Fruit fly (Drosophila melanogaster) whole organism, embryonic: ENCODE results near the gene CG17549.

Source experiments
- Atf6 ChIP-seq: fragments of 200-800 bp; sonication (Bioruptor generic); IDR thresholded peaks from 2 replicates; pipeline ENCODE4 v1.3.6; 2022; ENCODE audit warnings: missing biosample characterization, missing genetic modification characterization
- CG10431 ChIP-seq: fragments of 200-800 bp; sonication (Bioruptor generic); optimal IDR thresholded peaks from 3 replicates; lab custom pipeline; 2018; ENCODE audit warnings: missing biosample characterization, mild to moderate bottlenecking, missing genetic modification characterization
- CG11398 ChIP-seq: fragments of 200-800 bp; sonication (Bioruptor generic); optimal IDR thresholded peaks from 2 replicates; lab custom pipeline; 2016; ENCODE audit warnings: missing biosample characterization, missing genetic modification characterization
- CG11723 ChIP-seq: fragments of 200-800 bp; sonication (Bioruptor generic); optimal IDR thresholded peaks from 2 replicates; lab custom pipeline; 2017; ENCODE audit warnings: missing biosample characterization, mild to moderate bottlenecking, missing genetic modification characterization
- CG13624 ChIP-seq: fragments of 200-800 bp; sonication (Bioruptor generic); optimal IDR thresholded peaks from 2 replicates; lab custom pipeline; 2016; ENCODE audit warnings: missing biosample characterization, missing genetic modification characterization
- CG14667 ChIP-seq: fragments of 200-800 bp; sonication (Bioruptor generic); IDR thresholded peaks from 2 replicates; pipeline ENCODE4 v1.3.6; 2022; ENCODE audit warnings: missing biosample characterization, missing genetic modification characterization
- CG15269 ChIP-seq: fragments of 200-800 bp; sonication (Bioruptor generic); optimal IDR thresholded peaks from 2 replicates; lab custom pipeline; 2018; ENCODE audit warnings: missing biosample characterization, mild to moderate bottlenecking, missing genetic modification characterization, moderate library complexity
- CG15696 ChIP-seq: fragments of 200-800 bp; sonication (Bioruptor generic); optimal IDR thresholded peaks from 2 replicates; lab custom pipeline; 2019; ENCODE audit warnings: missing biosample characterization, mild to moderate bottlenecking, missing genetic modification characterization, moderate library complexity
- CG18599 ChIP-seq: fragments of 200-800 bp; sonication (Bioruptor generic); optimal IDR thresholded peaks from 3 replicates; lab custom pipeline; 2017; ENCODE audit warnings: missing biosample characterization, missing genetic modification characterization, mild to moderate bottlenecking, moderate library complexity, missing genetic modification reagents
- CG2875 ChIP-seq: fragments of 200-800 bp; sonication (Bioruptor generic); optimal IDR thresholded peaks from 2 replicates; lab custom pipeline; 2017; ENCODE audit warnings: missing biosample characterization, mild to moderate bottlenecking, missing genetic modification characterization, missing genetic modification reagents
- CG3163 ChIP-seq: fragments of 200-800 bp; sonication (Bioruptor generic); optimal IDR thresholded peaks from 3 replicates; lab custom pipeline; 2016; ENCODE audit warnings: missing biosample characterization, missing genetic modification characterization
- CG32767 ChIP-seq: fragments of 200-800 bp; sonication (Bioruptor generic); IDR thresholded peaks from 2 replicates; pipeline ENCODE4 v1.3.6; 2022; ENCODE audit warnings: missing biosample characterization, missing genetic modification characterization
- CG34376 ChIP-seq: fragments of 200-800 bp; sonication (Bioruptor generic); optimal IDR thresholded peaks from 2 replicates; lab custom pipeline; 2018; ENCODE audit warnings: missing biosample characterization, mild to moderate bottlenecking, missing genetic modification characterization
- CG4282 ChIP-seq: fragments of 200-800 bp; sonication (Bioruptor generic); optimal IDR thresholded peaks from 2 replicates; lab custom pipeline; 2016; ENCODE audit warnings: missing biosample characterization, missing genetic modification characterization
- CG5953 ChIP-seq: fragments of 200-800 bp; sonication (Bioruptor generic); IDR thresholded peaks from 2 replicates; pipeline ENCODE4 v1.3.6; 2022; ENCODE audit warnings: missing biosample characterization, missing genetic modification characterization
- CG6175 ChIP-seq: fragments of 200-800 bp; sonication (Bioruptor generic); IDR thresholded peaks from 3 replicates; pipeline ENCODE4 v1.3.6; 2022; ENCODE audit warnings: missing biosample characterization, missing genetic modification characterization
- CG7987 ChIP-seq: fragments of 200-800 bp; sonication (Bioruptor generic); optimal IDR thresholded peaks from 2 replicates; lab custom pipeline; 2018; ENCODE audit warnings: missing biosample characterization, mild to moderate bottlenecking, missing genetic modification characterization, moderate library complexity
- Chrac-16 ChIP-seq: fragments of 200-800 bp; sonication (Bioruptor generic); optimal IDR thresholded peaks from 3 replicates; lab custom pipeline; 2016; ENCODE audit warnings: missing biosample characterization, missing genetic modification characterization
- Dad ChIP-seq: fragments of 200-800 bp; sonication (Bioruptor generic); optimal IDR thresholded peaks from 3 replicates; lab custom pipeline; 2016; ENCODE audit warnings: missing biosample characterization, missing genetic modification characterization
- Dfd ChIP-seq, 2 experiments: fragments of >200 bp; optimal IDR thresholded peaks; 2 replicates each; lab custom pipeline; 2017; ENCODE audit warnings: missing biosample characterization in 2 of 2, missing genetic modification characterization in 2 of 2
- Dref ChIP-seq: fragments of 200-800 bp; sonication (Bioruptor generic); IDR thresholded peaks from 2 replicates; pipeline ENCODE4 v1.3.6; 2022; ENCODE audit warnings: missing biosample characterization, missing genetic modification characterization
- ERR ChIP-seq: fragments of 200-800 bp; sonication (Bioruptor generic); optimal IDR thresholded peaks from 2 replicates; lab custom pipeline; 2016; ENCODE audit warnings: missing biosample characterization, missing genetic modification characterization
- HLH3B ChIP-seq: fragments of 200-800 bp; sonication (Bioruptor generic); IDR thresholded peaks from 2 replicates; pipeline ENCODE4 v1.3.6; 2022; ENCODE audit warnings: missing biosample characterization, missing genetic modification characterization
- HLH4C ChIP-seq: fragments of 200-800 bp; sonication (Bioruptor generic); IDR thresholded peaks from 3 replicates; pipeline ENCODE4 v1.3.6; 2022; ENCODE audit warnings: missing biosample characterization, missing genetic modification characterization; ENCODE audit not compliant: partially characterized antibody
- Hey ChIP-seq: fragments of 200-800 bp; sonication (Bioruptor generic); optimal IDR thresholded peaks from 3 replicates; lab custom pipeline; 2018; ENCODE audit warnings: missing biosample characterization, mild to moderate bottlenecking, missing genetic modification characterization
- Ptx1 ChIP-seq: fragments of 200-800 bp; sonication (Bioruptor generic); IDR thresholded peaks from 2 replicates; pipeline ENCODE4 v1.3.6; 2022; ENCODE audit warnings: missing biosample characterization, missing genetic modification characterization
- Sry-β ChIP-seq: fragments of 200-800 bp; sonication (Bioruptor generic); optimal IDR thresholded peaks from 2 replicates; lab custom pipeline; 2018; ENCODE audit warnings: missing biosample characterization, mild to moderate bottlenecking, missing genetic modification characterization, moderate library complexity
- Taf1 ChIP-seq: fragments of 200-800 bp; sonication (Bioruptor generic); IDR thresholded peaks from 2 replicates; pipeline ENCODE4 v1.3.6; 2022; ENCODE audit warnings: missing biosample characterization, missing genetic modification characterization
- ac ChIP-seq: fragments of 200-800 bp; sonication (Bioruptor generic); optimal IDR thresholded peaks from 3 replicates; lab custom pipeline; 2017; ENCODE audit warnings: missing biosample characterization, mild to moderate bottlenecking, missing genetic modification characterization
- bab2 ChIP-seq: fragments of 200-800 bp; sonication (Bioruptor generic); optimal IDR thresholded peaks from 2 replicates; lab custom pipeline; 2016; ENCODE audit warnings: missing biosample characterization, missing genetic modification characterization
- cas ChIP-seq: fragments of 200-800 bp; sonication (Bioruptor generic); IDR thresholded peaks from 2 replicates; pipeline ENCODE4 v1.3.6; 2022; ENCODE audit warnings: missing biosample characterization, missing genetic modification characterization
- caup ChIP-seq: fragments of 200-800 bp; sonication (Bioruptor generic); optimal IDR thresholded peaks from 3 replicates; lab custom pipeline; 2017; ENCODE audit warnings: missing biosample characterization, mild to moderate bottlenecking, missing genetic modification characterization, moderate library complexity; ENCODE audit not compliant: severe bottlenecking
- chinmo ChIP-seq: fragments of 200-800 bp; sonication (Bioruptor generic); IDR thresholded peaks from 4 replicates; pipeline ENCODE4 v1.3.6; 2022; ENCODE audit warnings: missing biosample characterization, missing genetic modification characterization; ENCODE audit not compliant: partially characterized antibody
- en ChIP-seq: fragments of 200-800 bp; sonication (Bioruptor generic); optimal IDR thresholded peaks from 2 replicates; lab custom pipeline; 2016; ENCODE audit warnings: missing biosample characterization, missing genetic modification characterization
- fd102C ChIP-seq: fragments of 200-800 bp; sonication (Bioruptor generic); optimal IDR thresholded peaks from 2 replicates; lab custom pipeline; 2018; ENCODE audit warnings: missing biosample characterization, mild to moderate bottlenecking, missing genetic modification characterization, moderate library complexity
- gce ChIP-seq: fragments of 200-800 bp; sonication (Bioruptor generic); IDR thresholded peaks from 3 replicates; pipeline ENCODE4 v1.3.6; 2022; ENCODE audit warnings: missing biosample characterization, missing genetic modification characterization
- gro ChIP-seq: fragments of 200-800 bp; sonication (Bioruptor generic); optimal IDR thresholded peaks from 2 replicates; lab custom pipeline; 2016; ENCODE audit warnings: missing biosample characterization, missing genetic modification characterization
- jigr1 ChIP-seq: fragments of 200-800 bp; sonication (Bioruptor generic); IDR thresholded peaks from 3 replicates; pipeline ENCODE4 v1.3.6; 2022; ENCODE audit warnings: missing biosample characterization, missing genetic modification characterization
- lab ChIP-seq: fragments of 200-800 bp; sonication (Bioruptor generic); optimal IDR thresholded peaks from 3 replicates; lab custom pipeline; 2017; ENCODE audit warnings: missing biosample characterization, missing genetic modification characterization, mild to moderate bottlenecking, moderate library complexity, missing genetic modification reagents
- lola ChIP-seq, 3 experiments: fragments of >200 bp in 2 of 3; fragments of 200-800 bp in 1 of 3; sonication (Bioruptor generic) in 1 of 3; optimal IDR thresholded peaks; 2 replicates each; lab custom pipeline; 2017 to 2019; ENCODE audit warnings: missing biosample characterization in 3 of 3, missing genetic modification characterization in 3 of 3, mild to moderate bottlenecking in 1 of 3, moderate library complexity in 1 of 3
- odd ChIP-seq: fragments of 200-800 bp; sonication (Bioruptor generic); optimal IDR thresholded peaks from 2 replicates; lab custom pipeline; 2017; ENCODE audit warnings: missing biosample characterization, mild to moderate bottlenecking, missing genetic modification characterization
- peb ChIP-seq: fragments of 200-800 bp; sonication (Bioruptor generic); IDR thresholded peaks from 2 replicates; pipeline ENCODE4 v1.3.6; 2022; ENCODE audit warnings: missing biosample characterization, missing genetic modification characterization
- stwl ChIP-seq: fragments of 200-800 bp; sonication (Bioruptor generic); optimal IDR thresholded peaks from 3 replicates; lab custom pipeline; 2018; ENCODE audit warnings: missing biosample characterization, mild to moderate bottlenecking, missing genetic modification characterization, moderate library complexity
- tap ChIP-seq: fragments of 200-800 bp; optimal IDR thresholded peaks from 3 replicates; lab custom pipeline; 2019; ENCODE audit warnings: missing biosample characterization, mild to moderate bottlenecking, missing genetic modification characterization, moderate library complexity
- tgo ChIP-seq: fragments of 200-800 bp; sonication (Bioruptor generic); IDR thresholded peaks from 3 replicates; pipeline ENCODE4 v1.3.6; 2022; ENCODE audit warnings: missing biosample characterization, missing genetic modification characterization
- toy ChIP-seq: fragments of 200-800 bp; sonication (Bioruptor generic); IDR thresholded peaks from 2 replicates; pipeline ENCODE4 v1.3.6; 2022; ENCODE audit warnings: missing biosample characterization, missing genetic modification characterization
- tx ChIP-seq: fragments of 200-800 bp; sonication (Bioruptor generic); optimal IDR thresholded peaks from 2 replicates; lab custom pipeline; 2016; ENCODE audit warnings: missing biosample characterization, missing genetic modification characterization
- vfl ChIP-seq: fragments of 200-800 bp; sonication (Bioruptor generic); optimal IDR thresholded peaks from 2 replicates; lab custom pipeline; 2016; ENCODE audit warnings: missing biosample characterization, missing genetic modification characterization

The CG17549 gene

dm6 chr2L:19377129-19378083 lies 12.5 kb downstream of the CG17549 start (continued):
- TF ChIP-seq lab (GFP tag; lab: Kevin White, UChicago) (peak; percentile 53), CG18599 (peak; percentile 56), CG10431 (GFP tag; lab: Kevin White, UChicago) (no peak), ac (GFP tag; lab: Kevin White, UChicago) (no peak), Hey (tag; lab: Kevin White, UChicago) (no peak), CG6175 (GFP tag; lab: Robert Waterston, UW) (no peak), CG11723 (GFP tag; lab: Kevin White, UChicago) (no peak), jigr1 (GFP tag; lab: Robert Waterston, UW) (no peak), tap (tag; lab: Kevin White, UChicago) (peak; percentile 53), Chrac-16 (GFP tag; lab: Kevin White, UChicago) (peak; percentile 49), CG5953 (no peak), fd102C (GFP tag; lab: Kevin White, UChicago) (no peak), bab2 (no peak), Ptx1 (GFP tag; lab: Robert Waterston, UW) (peak; percentile 36; the same call in 1 of the 2 replicates), Atf6 (GFP tag; lab: Robert Waterston, UW) (no peak), ERR (GFP tag; lab: Kevin White, UChicago) (no peak), CG15696 (tag; lab: Kevin White, UChicago) (peak; percentile 75), CG7987 (no peak), toy (GFP tag; lab: Robert Waterston, UW) (no peak), en (GFP tag; lab: Kevin White, UChicago) (no peak), chinmo (GFP tag; lab: Robert Waterston, UW) (no peak), Sry-β (GFP tag; lab: Kevin White, UChicago) (no peak), CG13624 (no peak), Taf1 (GFP tag; lab: Robert Waterston, UW) (no peak), HLH4C (GFP tag; lab: Robert Waterston, UW) (no peak), odd (GFP tag; lab: Kevin White, UChicago) (peak; percentile 8), cas (GFP tag; lab: Robert Waterston, UW) (no peak), CG4282 (GFP tag; lab: Kevin White, UChicago) (no peak), CG32767 (GFP tag; lab: Robert Waterston, UW) (0 out of 2 replicates have a peak, but pooled peaks have one; percentile 10), peb (no peak), CG11398 (GFP tag; lab: Kevin White, UChicago) (no peak), Dfd (GFP tag; optimal IDR thresholded peaks at IDR 0.05; lab: Kevin White, UChicago) (no peak), tgo (no peak; the same call in 2 of the 3 replicates), gce (GFP tag; lab: Robert Waterston, UW) (0 out of 3 replicates have a peak, but pooled peaks have one; percentile 43), gro (GFP tag; lab: Kevin White, UChicago) (no peak), tx (GFP tag; lab: Kevin White, UChicago) (no peak), CG34376 (GFP tag; lab: Kevin White, UChicago) (no peak), HLH3B (GFP tag; lab: Robert Waterston, UW) (peak; percentile 22; the same call in 1 of the 2 replicates), CG15269 (tag; lab: Kevin White, UChicago) (peak; percentile 23), stwl (tag; lab: Kevin White, UChicago) (no peak), Dref (GFP tag; lab: Robert Waterston, UW) (no peak), Dad (GFP tag; lab: Kevin White, UChicago) (no peak), caup (GFP tag; lab: Kevin White, UChicago) (no peak), CG14667 (GFP tag; lab: Robert Waterston, UW) (peak; percentile 33; the same call in 1 of the 2 replicates), CG3163 (GFP tag; lab: Kevin White, UChicago) (no peak), lola (GFP tag; optimal IDR thresholded peaks at IDR 0.05; lab: Kevin White, UChicago) (peak in 1 of 3 experiments; percentile 68), CG2875 (GFP tag; lab: Kevin White, UChicago) (peak; percentile 49), vfl (GFP tag; lab: Kevin White, UChicago) (no peak)
